Worm (Caenorhabditis elegans) whole organism, L1 larva: ENCODE results near the gene C17A2.2.

Source experiments
- C04F5.9 ChIP-seq: sonication (generic microtip); optimal IDR thresholded peaks from 2 replicates; lab custom pipeline; 2016; ENCODE audit warnings: missing genetic modification characterization, missing compliant biosample characterization
- C16A3.4 ChIP-seq: fragments of 150-350 bp; optimal IDR thresholded peaks from 2 replicates; lab custom pipeline; 2014; ENCODE audit warnings: missing biosample characterization, missing genetic modification characterization
- C34B4.2 ChIP-seq: sonication (generic microtip); optimal IDR thresholded peaks from 2 replicates; lab custom pipeline; 2017; ENCODE audit warnings: mild to moderate bottlenecking, missing genetic modification characterization, missing compliant biosample characterization
- F16B12.6 ChIP-seq: fragments of 150-350 bp; optimal IDR thresholded peaks from 2 replicates; lab custom pipeline; 2014; ENCODE audit warnings: missing biosample characterization, missing genetic modification characterization
- alr-1 ChIP-seq: fragments of 200-800 bp; sonication (Bioruptor generic); optimal IDR thresholded peaks from 2 replicates; lab custom pipeline; 2018; ENCODE audit warnings: borderline replicate concordance, mild to moderate bottlenecking, missing genetic modification characterization, missing compliant biosample characterization
- ama-1 ChIP-seq: fragments of 150-350 bp; optimal IDR thresholded peaks from 2 replicates; lab custom pipeline; 2014
- ceh-82 ChIP-seq, 3 experiments: fragments of 150-350 bp in 1 of 3; sonication (generic microtip) in 2 of 3; optimal IDR thresholded peaks; 2 replicates each; lab custom pipeline; 2014 to 2017; ENCODE audit warnings: missing biosample characterization in 3 of 3, missing genetic modification characterization in 3 of 3
- ceh-88 ChIP-seq: fragments of 200-800 bp; sonication (Bioruptor generic); IDR thresholded peaks from 2 replicates; pipeline ENCODE4 v1.3.6; 2022; ENCODE audit warnings: missing genetic modification characterization, missing compliant biosample characterization
- ceh-90 ChIP-seq: sonication (generic microtip); optimal IDR thresholded peaks from 2 replicates; lab custom pipeline; 2016; ENCODE audit warnings: missing genetic modification characterization, missing compliant biosample characterization
- dpl-1 ChIP-seq, 3 experiments: fragments of 150-350 bp in 2 of 3; sonication (generic microtip) in 1 of 3; optimal IDR thresholded peaks; 2 replicates each; lab custom pipeline; 2014 to 2017; ENCODE audit warnings: missing biosample characterization in 3 of 3, missing genetic modification characterization in 3 of 3, missing genetic modification reagents in 3 of 3
- dsc-1 ChIP-seq: sonication (generic microtip); optimal IDR thresholded peaks from 2 replicates; lab custom pipeline; 2016; ENCODE audit warnings: mild to moderate bottlenecking, missing genetic modification characterization, missing compliant biosample characterization
- efl-1 ChIP-seq, 4 experiments: fragments of 150-350 bp; optimal IDR thresholded peaks in 3 of 4; peaks in 1 of 4; 1 replicate in 1 of 4; 2 replicates in 3 of 4; lab custom pipeline; 2014; ENCODE audit warnings: missing biosample characterization in 2 of 4, missing genetic modification characterization in 2 of 4, missing genetic modification reagents in 2 of 4
- efl-3 ChIP-seq: fragments of 200-800 bp; sonication (Bioruptor generic); optimal IDR thresholded peaks from 2 replicates; lab custom pipeline; 2018; ENCODE audit warnings: mild to moderate bottlenecking, missing genetic modification characterization, missing compliant biosample characterization
- egl-13 ChIP-seq: sonication (generic microtip); optimal IDR thresholded peaks from 2 replicates; lab custom pipeline; 2016; ENCODE audit warnings: missing genotype, missing genetic modification reagents, missing genetic modification characterization, missing compliant biosample characterization
- elt-2 ChIP-seq: sonication (generic microtip); optimal IDR thresholded peaks from 2 replicates; lab custom pipeline; 2016; ENCODE audit warnings: missing genetic modification characterization, mild to moderate bottlenecking, inconsistent platforms, missing compliant biosample characterization, missing genetic modification reagents
- elt-3 ChIP-seq, 6 experiments: fragments of 150-350 bp in 1 of 6; sonication (generic microtip); optimal IDR thresholded peaks; 2 replicates each; lab custom pipeline; 2017 to 2018; ENCODE audit warnings: missing biosample characterization in 6 of 6, missing genetic modification characterization in 6 of 6, inconsistent platforms in 1 of 6
- fkh-4 ChIP-seq: sonication (generic microtip); optimal IDR thresholded peaks from 2 replicates; lab custom pipeline; 2016; ENCODE audit warnings: missing compliant biosample characterization, missing genetic modification characterization, borderline replicate concordance
- fos-1 ChIP-seq: fragments of 150-350 bp; optimal IDR thresholded peaks from 2 replicates; lab custom pipeline; 2014; ENCODE audit warnings: missing biosample characterization, missing genetic modification characterization
- grh-1 ChIP-seq: fragments of 200-800 bp; sonication (Bioruptor generic); IDR thresholded peaks from 2 replicates; pipeline ENCODE4 v1.3.6; 2022; ENCODE audit warnings: missing genetic modification reagents, missing genetic modification characterization, missing compliant biosample characterization
- hlh-17 ChIP-seq: fragments of 200-800 bp; sonication (Bioruptor generic); optimal IDR thresholded peaks from 2 replicates; lab custom pipeline; 2018; ENCODE audit warnings: missing genetic modification characterization, mild to moderate bottlenecking, missing compliant biosample characterization, moderate library complexity, borderline replicate concordance
- hlh-4 ChIP-seq: sonication (generic microtip); optimal IDR thresholded peaks from 2 replicates; lab custom pipeline; 2016; ENCODE audit warnings: mild to moderate bottlenecking, missing genetic modification characterization, missing compliant biosample characterization
- isw-1 ChIP-seq: fragments of 200-800 bp; sonication (Bioruptor generic); IDR thresholded peaks from 2 replicates; pipeline ENCODE4 v1.3.6; 2022; ENCODE audit warnings: missing genetic modification characterization, missing compliant biosample characterization
- jun-1 ChIP-seq: fragments of 150-350 bp; optimal IDR thresholded peaks from 2 replicates; lab custom pipeline; 2014; ENCODE audit warnings: missing biosample characterization, missing genetic modification reagents, missing genetic modification characterization
- lin-13 ChIP-seq: fragments of 150-350 bp; optimal IDR thresholded peaks from 2 replicates; lab custom pipeline; 2014; ENCODE audit warnings: missing biosample characterization, missing genetic modification reagents, missing genetic modification characterization
- lin-14 ChIP-seq: fragments of 200-800 bp; sonication (Bioruptor generic); optimal IDR thresholded peaks from 2 replicates; lab custom pipeline; 2018; ENCODE audit warnings: mild to moderate bottlenecking, missing genetic modification characterization, moderate library complexity, missing compliant biosample characterization
- lin-15B ChIP-seq: fragments of 150-350 bp; sonication (generic microtip); optimal IDR thresholded peaks from 3 replicates; lab custom pipeline; 2014; ENCODE audit warnings: missing biosample characterization, missing genetic modification characterization
- lsy-2 ChIP-seq, 2 experiments: fragments of 150-350 bp; optimal IDR thresholded peaks; 2 replicates each; lab custom pipeline; 2014; ENCODE audit warnings: missing biosample characterization in 2 of 2, missing genetic modification characterization in 2 of 2
- mab-9 ChIP-seq: fragments of 200-800 bp; sonication (Bioruptor generic); IDR thresholded peaks from 2 replicates; pipeline ENCODE4 v1.3.6; 2022; ENCODE audit warnings: missing genetic modification reagents, missing genetic modification characterization, missing compliant biosample characterization
- mdl-1 ChIP-seq, 2 experiments: fragments of 150-350 bp; optimal IDR thresholded peaks; 2 replicates each; lab custom pipeline; 2014 to 2017; ENCODE audit warnings: missing biosample characterization in 2 of 2, missing genetic modification characterization in 2 of 2, inconsistent platforms in 1 of 2
- nhr-12 ChIP-seq: sonication (generic microtip); optimal IDR thresholded peaks from 2 replicates; lab custom pipeline; 2017; ENCODE audit warnings: missing biosample characterization, missing genetic modification characterization
- nhr-20 ChIP-seq: sonication (generic microtip); optimal IDR thresholded peaks from 2 replicates; lab custom pipeline; 2016; ENCODE audit warnings: mild to moderate bottlenecking, missing genetic modification characterization, missing compliant biosample characterization
- nhr-237 ChIP-seq: fragments of 150-350 bp; optimal IDR thresholded peaks from 2 replicates; lab custom pipeline; 2014; ENCODE audit warnings: missing biosample characterization, missing genetic modification characterization
- nhr-28 ChIP-seq: fragments of 150-350 bp; optimal IDR thresholded peaks from 2 replicates; lab custom pipeline; 2014; ENCODE audit warnings: missing biosample characterization, missing genetic modification characterization
- nhr-47 ChIP-seq: sonication (generic microtip); optimal IDR thresholded peaks from 2 replicates; lab custom pipeline; 2016; ENCODE audit warnings: mild to moderate bottlenecking, missing genetic modification characterization, moderate library complexity, missing compliant biosample characterization
- nhr-71 ChIP-seq: sonication (generic microtip); optimal IDR thresholded peaks from 2 replicates; lab custom pipeline; 2016; ENCODE audit warnings: mild to moderate bottlenecking, missing genetic modification characterization, moderate library complexity, missing compliant biosample characterization
- nhr-76 ChIP-seq: sonication (generic microtip); optimal IDR thresholded peaks from 2 replicates; lab custom pipeline; 2017; ENCODE audit warnings: missing biosample characterization, missing genetic modification characterization
- nhr-84 ChIP-seq: sonication (generic microtip); optimal IDR thresholded peaks from 2 replicates; lab custom pipeline; 2017; ENCODE audit warnings: missing biosample characterization, missing genetic modification characterization
- nhr-85 ChIP-seq: sonication (generic microtip); peaks from one replicate; lab custom pipeline; 2016; ENCODE audit warnings: missing genetic modification characterization, inconsistent platforms, missing compliant biosample characterization
- pag-3 ChIP-seq: sonication (generic microtip); optimal IDR thresholded peaks from 2 replicates; lab custom pipeline; 2017; ENCODE audit warnings: missing genetic modification characterization, mild to moderate bottlenecking, missing compliant biosample characterization, antibody characterized with exemption, borderline replicate concordance; ENCODE audit not compliant: insufficient read depth
- pax-3 ChIP-seq: fragments of 200-800 bp; sonication (Bioruptor generic); optimal IDR thresholded peaks from 2 replicates; lab custom pipeline; 2018; ENCODE audit warnings: mild to moderate bottlenecking, missing genetic modification characterization, moderate library complexity, missing compliant biosample characterization
- pqm-1 ChIP-seq: sonication (generic microtip); optimal IDR thresholded peaks from 3 replicates; lab custom pipeline; 2017; ENCODE audit warnings: missing biosample characterization, missing genetic modification characterization
- rnt-1 ChIP-seq: sonication (generic microtip); optimal IDR thresholded peaks from 2 replicates; lab custom pipeline; 2016; ENCODE audit warnings: mild to moderate bottlenecking, missing genetic modification characterization, moderate library complexity, missing compliant biosample characterization
- snu-23 ChIP-seq: sonication (generic microtip); optimal IDR thresholded peaks from 2 replicates; lab custom pipeline; 2016; ENCODE audit warnings: missing genetic modification characterization, missing compliant biosample characterization
- sox-4 ChIP-seq: sonication (generic microtip); optimal IDR thresholded peaks from 2 replicates; lab custom pipeline; 2016; ENCODE audit warnings: missing genetic modification characterization, missing compliant biosample characterization
- swsn-7 ChIP-seq: sonication (generic microtip); optimal IDR thresholded peaks from 2 replicates; lab custom pipeline; 2016; ENCODE audit warnings: missing genetic modification characterization, missing compliant biosample characterization
- tbx-2 ChIP-seq: sonication (generic microtip); optimal IDR thresholded peaks from 2 replicates; lab custom pipeline; 2016; ENCODE audit warnings: missing genetic modification characterization, missing compliant biosample characterization
- unc-130 ChIP-seq: fragments of 150-350 bp; optimal IDR thresholded peaks from 2 replicates; lab custom pipeline; 2017; ENCODE audit warnings: missing biosample characterization, missing genetic modification characterization, inconsistent platforms
- unc-86 ChIP-seq: sonication (generic microtip); optimal IDR thresholded peaks from 2 replicates; lab custom pipeline; 2016; ENCODE audit warnings: missing genetic modification characterization, missing compliant biosample characterization
- unc-98 ChIP-seq: fragments of 200-800 bp; sonication (Bioruptor generic); IDR thresholded peaks from 2 replicates; pipeline ENCODE4 v1.3.6; 2022; ENCODE audit warnings: missing genetic modification characterization, missing compliant biosample characterization
- vab-15 ChIP-seq: sonication (generic microtip); optimal IDR thresholded peaks from 2 replicates; lab custom pipeline; 2017; ENCODE audit warnings: missing genotype, mild to moderate bottlenecking, missing genetic modification characterization, missing compliant biosample characterization
- xbp-1 ChIP-seq: sonication (generic microtip); optimal IDR thresholded peaks from 2 replicates; lab custom pipeline; 2016; ENCODE audit warnings: missing genetic modification characterization, missing compliant biosample characterization
- zag-1 ChIP-seq: fragments of 150-350 bp; optimal IDR thresholded peaks from 2 replicates; lab custom pipeline; 2014; ENCODE audit warnings: missing biosample characterization, missing genetic modification characterization
- ztf-11 ChIP-seq, 2 experiments: sonication (generic microtip); optimal IDR thresholded peaks; 2 replicates each; lab custom pipeline; 2016 to 2017; ENCODE audit warnings: missing genetic modification characterization in 2 of 2, missing biosample characterization in 1 of 2, missing compliant biosample characterization in 1 of 2

Gene C17A2.2

ce11 chrII:3810550-3810949 lies 35.6 kb upstream of the C17A2.2 start:
- TF ChIP-seq rnt-1 (tag; lab: Kevin White, UChicago): peak; percentile 30
- no peak for TF ChIP-seq nhr-12 (tag; lab: Kevin White, UChicago)
- no peak for TF ChIP-seq lin-15B (tag; lab: Kevin White, UChicago)
- no peak for TF ChIP-seq unc-86
- peak in 1 of 2 experiments; percentile 30 for TF ChIP-seq mdl-1 (tag; optimal IDR thresholded peaks at IDR 0.05; lab: Kevin White, UChicago)
- no peak for TF ChIP-seq ztf-11 (tag; optimal IDR thresholded peaks at IDR 0.05; lab: Kevin White, UChicago)
- TF ChIP-seq lin-14 (GFP tag; lab: Kevin White, UChicago): peak; percentile 85
- no peak for TF ChIP-seq fos-1 (tag; lab: Kevin White, UChicago)
- no peak for TF ChIP-seq C16A3.4
- TF ChIP-seq vab-15: no peak
- no peak for TF ChIP-seq isw-1 (GFP tag; lab: Robert Waterston, UW)
- no peak for TF ChIP-seq ceh-82 (tag; optimal IDR thresholded peaks at IDR 0.05; lab: Kevin White, UChicago)
- no peak for TF ChIP-seq ceh-90 (tag; lab: Kevin White, UChicago)
- TF ChIP-seq hlh-4: no peak
- TF ChIP-seq nhr-71 (tag; lab: Kevin White, UChicago): peak; percentile 62
- TF ChIP-seq sox-4 (tag; lab: Kevin White, UChicago): no peak
- TF ChIP-seq nhr-47 (tag; lab: Kevin White, UChicago): peak; percentile 51
- no peak for TF ChIP-seq pag-3 (tag; lab: Kevin White, UChicago)
- TF ChIP-seq elt-2: peak; percentile 73
- TF ChIP-seq jun-1: no peak
- no peak for TF ChIP-seq zag-1 (tag; lab: Kevin White, UChicago)
- TF ChIP-seq dsc-1 (tag; lab: Kevin White, UChicago): peak; percentile 24
- no peak for TF ChIP-seq lin-13
- TF ChIP-seq nhr-20 (tag; lab: Kevin White, UChicago): peak; percentile 53
- TF ChIP-seq elt-3 (tag; optimal IDR thresholded peaks at IDR 0.05; lab: Kevin White, UChicago): no peak
- no peak for TF ChIP-seq efl-3 (GFP tag; lab: Kevin White, UChicago)
- TF ChIP-seq nhr-237 (tag; lab: Kevin White, UChicago): no peak
- TF ChIP-seq xbp-1 (tag; lab: Kevin White, UChicago): peak; percentile 23
- TF ChIP-seq hlh-17 (GFP tag; lab: Kevin White, UChicago): no peak
- no peak for TF ChIP-seq alr-1
- TF ChIP-seq C34B4.2 (tag; lab: Kevin White, UChicago): no peak
- peak; percentile 37 to 60 for TF ChIP-seq lsy-2 (tag; optimal IDR thresholded peaks at IDR 0.05; lab: Kevin White, UChicago)
- TF ChIP-seq pqm-1 (tag; lab: Kevin White, UChicago): no peak
- peak; percentile 51 for TF ChIP-seq snu-23 (GFP tag; lab: Kevin White, UChicago)
- no peak for TF ChIP-seq unc-130 (tag; lab: Kevin White, UChicago)
- no peak for TF ChIP-seq egl-13 (tag; lab: Kevin White, UChicago)
- TF ChIP-seq grh-1 (GFP tag; lab: Robert Waterston, UW): no peak
- TF ChIP-seq nhr-28 (tag; lab: Kevin White, UChicago): no peak
- TF ChIP-seq pax-3 (tag; lab: Kevin White, UChicago): no peak
- peak; percentile 40 to 46 for TF ChIP-seq efl-1 (optimal IDR thresholded peaks at IDR 0.05; lab: Kevin White, UChicago)
- TF ChIP-seq efl-1 (GFP tag; optimal IDR thresholded peaks at IDR 0.05 in 1 of 2; lab: Kevin White, UChicago): peak; percentile 28 to 95
- TF ChIP-seq swsn-7 (tag; lab: Kevin White, UChicago): peak; percentile 27
- no peak for TF ChIP-seq C04F5.9 (tag; lab: Kevin White, UChicago)
- no peak for TF ChIP-seq nhr-76 (tag; lab: Kevin White, UChicago)
- TF ChIP-seq fkh-4 (tag; lab: Kevin White, UChicago): no peak
- peak; percentile 32 for TF ChIP-seq tbx-2 (tag; lab: Kevin White, UChicago)
- TF ChIP-seq unc-98 (GFP tag; lab: Robert Waterston, UW): no peak
- TF ChIP-seq nhr-85 (tag; lab: Kevin White, UChicago): peak; percentile 47
- TF ChIP-seq F16B12.6: peak; percentile 1
- peak in 2 of 3 experiments; percentile 17 to 42 for TF ChIP-seq dpl-1 (GFP tag; optimal IDR thresholded peaks at IDR 0.05; lab: Kevin White, UChicago)
- no peak for TF ChIP-seq ceh-88 (GFP tag; lab: Robert Waterston, UW)
- TF ChIP-seq ama-1: no peak
- TF ChIP-seq mab-9: no peak
- no peak for TF ChIP-seq nhr-84 (tag; lab: Kevin White, UChicago)
